Worm (Caenorhabditis elegans): Measurements from ENCODE around the gene ceh-99.

- TF ChIP-seq ceh-36 (tag; optimal IDR thresholded peaks at IDR 0.05) (no peak), flt-1 (GFP tag; IDR thresholded peaks at IDR 0.05) (no peak), hnd-1 (tag; optimal IDR thresholded peaks at IDR 0.05) (no peak), ama-1 (optimal IDR thresholded peaks at IDR 0.05) (no peak), hmg-4 (GFP tag; optimal IDR thresholded peaks at IDR 0.05) (no peak), aly-1 (tag; optimal IDR thresholded peaks at IDR 0.05) (no peak), ceh-13 (GFP tag; optimal IDR thresholded peaks at IDR 0.05) (no peak), F13C5.2 (tag; optimal IDR thresholded peaks at IDR 0.05) (no peak), ets-7 (tag; optimal IDR thresholded peaks at IDR 0.05) (no peak)
Observed at ce11 chrII:12539395-12539794, 19.6 kb downstream of the ceh-99 start.

Measured in whole organism, early embryonic.